Fruit fly (Drosophila melanogaster) whole organism, embryonic: Measurements from ENCODE around the gene Fmr1.

Experiments used
- Bdp1 ChIP-seq: fragments of 200-800 bp; sonication (Bioruptor generic); optimal IDR thresholded peaks from 3 replicates; lab custom pipeline; 2016; ENCODE audit warnings: missing biosample characterization, missing genetic modification characterization
- CG10462 ChIP-seq: fragments of 200-800 bp; sonication (Bioruptor generic); optimal IDR thresholded peaks from 2 replicates; lab custom pipeline; 2016; ENCODE audit warnings: missing biosample characterization, missing genetic modification characterization
- CG11560 ChIP-seq: fragments of 200-800 bp; sonication (Bioruptor generic); IDR thresholded peaks from 3 replicates; pipeline ENCODE4 v1.3.6; 2022; ENCODE audit warnings: missing biosample characterization, missing genetic modification characterization
- CG17612 ChIP-seq: fragments of 200-800 bp; sonication (Bioruptor generic); IDR thresholded peaks from 2 replicates; pipeline ENCODE4 v1.3.6; 2022; ENCODE audit warnings: missing biosample characterization, missing genetic modification characterization
- CG17829 ChIP-seq: fragments of 200-800 bp; optimal IDR thresholded peaks from 2 replicates; lab custom pipeline; 2019; ENCODE audit warnings: missing biosample characterization, mild to moderate bottlenecking, missing genetic modification characterization, moderate library complexity
- CG30431 ChIP-seq: fragments of 200-800 bp; sonication (Bioruptor generic); optimal IDR thresholded peaks from 2 replicates; lab custom pipeline; 2017; ENCODE audit warnings: missing biosample characterization, missing genetic modification characterization
- CG4404 ChIP-seq: fragments of 200-800 bp; sonication (Bioruptor generic); IDR thresholded peaks from 2 replicates; pipeline ENCODE4 v1.3.6; 2022; ENCODE audit warnings: missing biosample characterization, missing genetic modification characterization
- CG5245 ChIP-seq: fragments of 200-800 bp; sonication (Bioruptor generic); optimal IDR thresholded peaks from 3 replicates; lab custom pipeline; 2016; ENCODE audit warnings: missing biosample characterization, missing genetic modification characterization
- CG5953 ChIP-seq: fragments of 200-800 bp; sonication (Bioruptor generic); IDR thresholded peaks from 2 replicates; pipeline ENCODE4 v1.3.6; 2022; ENCODE audit warnings: missing biosample characterization, missing genetic modification characterization
- CG6813 ChIP-seq: fragments of 200-800 bp; sonication (Bioruptor generic); optimal IDR thresholded peaks from 2 replicates; lab custom pipeline; 2017; ENCODE audit warnings: missing biosample characterization, missing genetic modification characterization, mild to moderate bottlenecking, moderate library complexity, missing genetic modification reagents
- Dbx ChIP-seq: fragments of 200-800 bp; sonication (Bioruptor generic); IDR thresholded peaks from 3 replicates; pipeline ENCODE4 v1.3.6; 2022; ENCODE audit warnings: missing biosample characterization, missing genetic modification characterization
- Dek ChIP-seq: fragments of 200-800 bp; sonication (Bioruptor generic); optimal IDR thresholded peaks from 3 replicates; lab custom pipeline; 2019; ENCODE audit warnings: missing biosample characterization, mild to moderate bottlenecking, missing genetic modification characterization, moderate library complexity
- Dll ChIP-seq: fragments of 200-800 bp; sonication (Bioruptor generic); IDR thresholded peaks from 4 replicates; pipeline ENCODE4 v1.3.6; 2022; ENCODE audit warnings: missing biosample characterization, missing genetic modification characterization; ENCODE audit not compliant: partially characterized antibody
- Fer1 ChIP-seq: fragments of 200-800 bp; sonication (Bioruptor generic); optimal IDR thresholded peaks from 2 replicates; lab custom pipeline; 2017; ENCODE audit warnings: missing biosample characterization, mild to moderate bottlenecking, missing genetic modification characterization
- GATAe ChIP-seq: fragments of 200-800 bp; sonication (Bioruptor generic); conservative IDR thresholded peaks from 2 replicates; pipeline ENCODE4 v1.3.6; 2022; ENCODE audit warnings: missing biosample characterization, missing genetic modification characterization
- H15 ChIP-seq: fragments of 200-800 bp; sonication (Bioruptor generic); IDR thresholded peaks from 3 replicates; pipeline ENCODE4 v1.3.6; 2022; ENCODE audit warnings: missing biosample characterization, missing genetic modification characterization
- Hmr ChIP-seq: fragments of 200-800 bp; sonication (Bioruptor generic); optimal IDR thresholded peaks from 3 replicates; lab custom pipeline; 2017; ENCODE audit warnings: mild to moderate bottlenecking, missing biosample characterization, missing genetic modification reagents, missing genetic modification characterization
- Hr78 ChIP-seq, 2 experiments: fragments of 200-800 bp in 1 of 2; fragments of >200 bp in 1 of 2; sonication (Bioruptor generic) in 1 of 2; optimal IDR thresholded peaks; 2 replicates each; lab custom pipeline; 2017 to 2019; ENCODE audit warnings: missing biosample characterization in 2 of 2, missing genetic modification characterization in 2 of 2, mild to moderate bottlenecking in 1 of 2, moderate library complexity in 1 of 2
- NK7.1 ChIP-seq: fragments of 200-800 bp; sonication (Bioruptor generic); optimal IDR thresholded peaks from 3 replicates; lab custom pipeline; 2016; ENCODE audit warnings: missing biosample characterization, missing genetic modification characterization
- Sin3A ChIP-seq: fragments of >200 bp; optimal IDR thresholded peaks from 2 replicates; lab custom pipeline; 2018
- Sox102F ChIP-seq: fragments of 200-800 bp; sonication (Bioruptor generic); optimal IDR thresholded peaks from 2 replicates; lab custom pipeline; 2018; ENCODE audit warnings: missing biosample characterization, mild to moderate bottlenecking, missing genetic modification characterization, moderate library complexity
- Trl ChIP-seq, 3 experiments: fragments of >200 bp in 2 of 3; fragments of 200-800 bp in 1 of 3; sonication (Bioruptor generic) in 1 of 3; optimal IDR thresholded peaks; 2 replicates in 1 of 3; 3 replicates in 2 of 3; lab custom pipeline; 2016 to 2017; ENCODE audit warnings: missing biosample characterization in 1 of 3, missing genetic modification characterization in 1 of 3
- Xbp1 ChIP-seq: fragments of 200-800 bp; sonication (Bioruptor generic); optimal IDR thresholded peaks from 3 replicates; lab custom pipeline; 2016; ENCODE audit warnings: missing biosample characterization, mild to moderate bottlenecking, missing genetic modification characterization
- bbx ChIP-seq: fragments of 200-800 bp; sonication (Bioruptor generic); IDR thresholded peaks from 2 replicates; pipeline ENCODE4 v1.3.6; 2022; ENCODE audit warnings: missing biosample characterization, missing genetic modification characterization; ENCODE audit not compliant: partially characterized antibody
- croc ChIP-seq: fragments of 200-800 bp; sonication (Bioruptor generic); conservative IDR thresholded peaks from 3 replicates; pipeline ENCODE4 v1.3.6; 2022; ENCODE audit warnings: missing biosample characterization, missing genetic modification characterization
- dmrt11E ChIP-seq: fragments of 200-800 bp; sonication (Bioruptor generic); optimal IDR thresholded peaks from 3 replicates; lab custom pipeline; 2018; ENCODE audit warnings: missing biosample characterization, mild to moderate bottlenecking, missing genetic modification characterization, moderate library complexity
- dmrt99B ChIP-seq: fragments of 200-800 bp; sonication (Bioruptor generic); optimal IDR thresholded peaks from 2 replicates; lab custom pipeline; 2018; ENCODE audit warnings: missing biosample characterization, mild to moderate bottlenecking, missing genetic modification characterization, moderate library complexity
- fd102C ChIP-seq: fragments of 200-800 bp; sonication (Bioruptor generic); optimal IDR thresholded peaks from 2 replicates; lab custom pipeline; 2018; ENCODE audit warnings: missing biosample characterization, mild to moderate bottlenecking, missing genetic modification characterization, moderate library complexity
- grau ChIP-seq: fragments of 200-800 bp; optimal IDR thresholded peaks from 3 replicates; lab custom pipeline; 2019; ENCODE audit warnings: missing biosample characterization, mild to moderate bottlenecking, missing genetic modification characterization, moderate library complexity
- hkb ChIP-seq, 2 experiments: fragments of 200-800 bp in 1 of 2; fragments of >200 bp in 1 of 2; sonication (Bioruptor generic) in 1 of 2; IDR thresholded peaks in 1 of 2; optimal IDR thresholded peaks in 1 of 2; 2 replicates each; pipeline versions ENCODE4 v1.3.6 to Lab custom; 2017 to 2022; ENCODE audit warnings: missing biosample characterization in 1 of 2, missing genetic modification characterization in 1 of 2
- kni ChIP-seq: fragments of 200-800 bp; sonication (Bioruptor generic); optimal IDR thresholded peaks from 3 replicates; lab custom pipeline; 2017; ENCODE audit warnings: mild to moderate bottlenecking, missing biosample characterization, missing genetic modification reagents, missing genetic modification characterization
- lab ChIP-seq: fragments of 200-800 bp; sonication (Bioruptor generic); optimal IDR thresholded peaks from 3 replicates; lab custom pipeline; 2017; ENCODE audit warnings: missing biosample characterization, missing genetic modification characterization, mild to moderate bottlenecking, moderate library complexity, missing genetic modification reagents
- mirr ChIP-seq: fragments of 200-800 bp; sonication (Bioruptor generic); optimal IDR thresholded peaks from 3 replicates; lab custom pipeline; 2018; ENCODE audit warnings: missing biosample characterization, mild to moderate bottlenecking, missing genetic modification characterization
- mld ChIP-seq: fragments of 200-800 bp; sonication (Bioruptor generic); IDR thresholded peaks from 3 replicates; pipeline ENCODE4 v1.3.6; 2022; ENCODE audit warnings: missing biosample characterization, missing genetic modification characterization; ENCODE audit not compliant: partially characterized antibody
- otp ChIP-seq: fragments of 200-800 bp; sonication (Bioruptor generic); IDR thresholded peaks from 3 replicates; pipeline ENCODE4, ENCODE4 v1.3.6; 2022; ENCODE audit warnings: missing biosample characterization, missing genetic modification characterization
- p53 ChIP-seq: fragments of 200-800 bp; sonication (Bioruptor generic); optimal IDR thresholded peaks from 2 replicates; lab custom pipeline; 2016; ENCODE audit warnings: missing biosample characterization, missing genetic modification characterization
- phol ChIP-seq: fragments of 200-800 bp; sonication (Bioruptor generic); optimal IDR thresholded peaks from 3 replicates; lab custom pipeline; 2018; ENCODE audit warnings: missing biosample characterization, mild to moderate bottlenecking, missing genetic modification characterization, moderate library complexity
- rib ChIP-seq: fragments of 200-800 bp; sonication (Bioruptor generic); IDR thresholded peaks from 2 replicates; pipeline ENCODE4 v1.3.6; 2022; ENCODE audit warnings: missing biosample characterization, missing genetic modification characterization
- ro ChIP-seq: fragments of 200-800 bp; sonication (Bioruptor generic); IDR thresholded peaks from 2 replicates; pipeline ENCODE4 v1.3.6; 2022; ENCODE audit warnings: missing biosample characterization, missing genetic modification characterization
- row ChIP-seq: fragments of 200-800 bp; sonication (Bioruptor generic); IDR thresholded peaks from 3 replicates; pipeline ENCODE4 v1.3.6; 2022; ENCODE audit warnings: missing biosample characterization, missing genetic modification characterization
- sim ChIP-seq: fragments of 200-800 bp; sonication (Bioruptor generic); IDR thresholded peaks from 2 replicates; pipeline ENCODE4 v1.3.6; 2022; ENCODE audit warnings: missing biosample characterization, missing genetic modification characterization
- sisA ChIP-seq: fragments of 200-800 bp; sonication (Bioruptor generic); IDR thresholded peaks from 2 replicates; pipeline ENCODE4 v1.3.6; 2022; ENCODE audit warnings: missing biosample characterization, missing genetic modification characterization
- so ChIP-seq: fragments of 200-800 bp; sonication (Bioruptor generic); IDR thresholded peaks from 3 replicates; pipeline ENCODE4 v1.3.6; 2022; ENCODE audit warnings: missing biosample characterization, missing genetic modification characterization
- sob ChIP-seq: fragments of 200-800 bp; sonication (Bioruptor generic); IDR thresholded peaks from 2 replicates; pipeline ENCODE4 v1.3.6; 2022; ENCODE audit warnings: missing biosample characterization, missing genetic modification characterization
- stc ChIP-seq: fragments of 200-800 bp; sonication (Bioruptor generic); IDR thresholded peaks from 2 replicates; pipeline ENCODE4 v1.3.6; 2022; ENCODE audit warnings: missing biosample characterization, missing genetic modification characterization
- trh ChIP-seq: fragments of 200-800 bp; sonication (Bioruptor generic); optimal IDR thresholded peaks from 2 replicates; lab custom pipeline; 2016; ENCODE audit warnings: missing biosample characterization, missing genetic modification characterization
- unpg ChIP-seq: fragments of 200-800 bp; sonication (Bioruptor generic); optimal IDR thresholded peaks from 3 replicates; lab custom pipeline; 2018; ENCODE audit warnings: missing biosample characterization, mild to moderate bottlenecking, missing genetic modification characterization, moderate library complexity
- wek ChIP-seq: fragments of 200-800 bp; sonication (Bioruptor generic); optimal IDR thresholded peaks from 3 replicates; lab custom pipeline; 2018; ENCODE audit warnings: missing biosample characterization, mild to moderate bottlenecking, missing genetic modification characterization, moderate library complexity
- zf30C ChIP-seq: fragments of 200-800 bp; sonication (Bioruptor generic); optimal IDR thresholded peaks from 3 replicates; lab custom pipeline; 2018; ENCODE audit warnings: missing biosample characterization, mild to moderate bottlenecking, missing genetic modification characterization
- zfh2 ChIP-seq: fragments of 200-800 bp; sonication (Bioruptor generic); optimal IDR thresholded peaks from 2 replicates; lab custom pipeline; 2016; ENCODE audit warnings: missing biosample characterization, missing genetic modification characterization

Fmr1 gene

dm6 chr3R:10130091-10130490, 20.2 kb upstream of the Fmr1 start (continued):
- TF ChIP-seq dmrt11E (tag; lab: Kevin White, UChicago) (peak; percentile 36), Xbp1 (peak; percentile 34), Hr78 (GFP tag; optimal IDR thresholded peaks at IDR 0.05; lab: Kevin White, UChicago) (no peak), stc (GFP tag; lab: Robert Waterston, UW) (peak; percentile 28; the same call in 1 of the 2 replicates), CG11560 (tag; lab: Robert Waterston, UW) (peak; percentile 25; the same call in 1 of the 3 replicates), mld (GFP tag; lab: Robert Waterston, UW) (no peak), grau (tag; lab: Kevin White, UChicago) (peak; percentile 73), GATAe (no peak), lab (peak; percentile 86), CG5245 (GFP tag; lab: Kevin White, UChicago) (peak; percentile 23), Trl (optimal IDR thresholded peaks at IDR 0.05; lab: Kevin White, UChicago) (no peak), Trl (GFP tag; optimal IDR thresholded peaks at IDR 0.05; lab: Kevin White, UChicago) (peak; percentile 21), zfh2 (peak; percentile 1), CG5953 (GFP tag; lab: Robert Waterston, UW) (peak; percentile 54; the same call in 1 of the 2 replicates), Dek (peak; percentile 56), Dbx (GFP tag; lab: Robert Waterston, UW) (peak; percentile 81), Bdp1 (GFP tag; lab: Kevin White, UChicago) (no peak), trh (GFP tag; lab: Kevin White, UChicago) (no peak), CG4404 (GFP tag; lab: Robert Waterston, UW) (no peak), p53 (no peak), rib (no peak; the same call in 1 of the 2 replicates), kni (no peak), ro (GFP tag; lab: Robert Waterston, UW) (no peak), unpg (GFP tag; lab: Kevin White, UChicago) (peak; percentile 76), CG6813 (GFP tag; lab: Kevin White, UChicago) (peak; percentile 46), fd102C (GFP tag; lab: Kevin White, UChicago) (no peak), bbx (GFP tag; lab: Robert Waterston, UW) (no peak), wek (GFP tag; lab: Kevin White, UChicago) (no peak), mirr (GFP tag; lab: Kevin White, UChicago) (no peak), Dll (no peak), CG30431 (GFP tag; lab: Kevin White, UChicago) (no peak), Sox102F (GFP tag; lab: Kevin White, UChicago) (peak; percentile 76), CG17829 (tag; lab: Kevin White, UChicago) (peak; percentile 62), otp (GFP tag; lab: Robert Waterston, UW) (0 out of 3 replicates have a peak, but pooled peaks have one; percentile 58), hkb (optimal IDR thresholded peaks at IDR 0.05; lab: Kevin White, UChicago) (no peak), hkb (GFP tag; IDR thresholded peaks at IDR 0.05; lab: Robert Waterston, UW) (peak; percentile 78), so (no peak), Hmr (GFP tag; lab: Kevin White, UChicago) (peak; percentile 76), croc (GFP tag; lab: Robert Waterston, UW) (peak; percentile 23; the same call in 1 of the 3 replicates), sisA (GFP tag; lab: Robert Waterston, UW) (peak; percentile 58), sim (GFP tag; lab: Robert Waterston, UW) (0 out of 2 replicates have a peak, but pooled peaks have one; percentile 24), phol (tag; lab: Kevin White, UChicago) (peak; percentile 61), sob (GFP tag; lab: Robert Waterston, UW) (peak; percentile 67), zf30C (GFP tag; lab: Kevin White, UChicago) (no peak), CG17612 (GFP tag; lab: Robert Waterston, UW) (0 out of 2 replicates have a peak, but pooled peaks have one; percentile 37), CG10462 (GFP tag; lab: Kevin White, UChicago) (peak; percentile 8), NK7.1 (GFP tag; lab: Kevin White, UChicago) (peak; percentile 31), Fer1 (peak; percentile 73), row (GFP tag; lab: Robert Waterston, UW) (peak; percentile 78), Sin3A (lab: Kevin White, UChicago) (no peak), dmrt99B (peak; percentile 76), H15 (GFP tag; lab: Robert Waterston, UW) (peak; percentile 59; the same call in 1 of the 3 replicates)
